Worm (Caenorhabditis elegans): ENCODE measurements around the gene hlh-13.

Gene hlh-13

DNA sequence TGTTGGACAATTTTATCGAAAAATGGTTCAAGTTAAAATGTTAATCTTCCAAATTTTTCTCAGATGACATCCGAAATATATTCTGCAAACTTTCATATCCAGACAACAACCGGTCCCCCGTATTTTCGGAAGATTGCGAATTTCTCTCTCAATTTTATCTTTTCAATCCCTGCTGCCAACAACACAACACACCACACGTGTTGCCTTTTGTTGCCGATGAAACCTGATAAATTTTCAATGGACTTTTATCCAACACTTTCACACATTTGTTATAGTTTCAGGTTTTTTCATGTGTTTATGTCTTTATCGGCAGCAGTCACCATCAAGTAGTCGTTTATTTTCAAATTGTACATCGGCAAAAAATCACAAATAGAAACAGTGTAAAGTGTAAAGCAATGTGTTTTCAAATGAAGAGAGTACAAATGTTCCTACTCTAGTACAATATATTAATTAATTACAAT lies 2.8 kb upstream of the hlh-13 start (continued):
- 0 out of 2 replicates have a peak, but pooled peaks have one; percentile 12 for TF ChIP-seq lin-26 (GFP tag; IDR thresholded peaks at IDR 0.05)
- peak; percentile 46 for TF ChIP-seq chd-7 (tag; optimal IDR thresholded peaks at IDR 0.05)
- TF ChIP-seq rec-8 (tag; optimal IDR thresholded peaks at IDR 0.05): no peak

DNA sequence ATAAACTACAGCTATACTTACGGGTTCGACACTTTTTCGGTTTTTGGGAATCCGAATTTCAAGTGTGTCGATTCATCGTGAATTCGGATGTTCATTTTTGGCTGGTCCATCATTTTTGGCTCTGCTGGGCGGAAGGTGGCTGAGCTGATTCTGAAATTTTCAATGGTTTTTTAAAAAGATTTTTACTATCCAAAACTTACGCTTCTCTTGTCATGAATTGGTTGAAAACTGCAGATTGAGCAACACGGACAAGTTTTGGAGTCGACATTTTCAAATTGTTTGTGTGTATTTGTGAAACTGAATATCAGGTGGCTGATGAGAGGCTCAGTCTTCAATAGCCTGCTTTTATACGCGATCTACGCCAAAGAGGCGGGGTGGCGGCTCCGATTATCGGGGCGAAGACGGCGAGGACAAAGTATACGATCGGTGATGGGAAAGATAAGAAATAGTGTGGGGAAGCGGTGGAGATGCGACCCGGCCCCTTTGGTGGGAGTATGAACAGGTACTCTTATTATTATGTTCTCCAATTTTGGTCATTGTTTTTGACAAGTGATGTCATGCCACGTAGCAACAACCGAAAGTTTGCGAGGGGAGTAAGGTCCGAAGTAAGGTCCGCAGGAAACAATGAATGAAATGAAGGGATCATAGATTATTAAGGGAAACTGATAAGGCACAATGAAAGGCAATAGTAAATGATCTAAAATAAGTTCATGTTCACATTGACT lies 2.0 kb upstream of the hlh-13 start, which contains the start of gene F48D6.4:
Gene F48D6.4, minus strand, starts transcription at position 346 of the 725 bp plus-strand sequence.
- TF ChIP-seq unc-62 (GFP tag; optimal IDR thresholded peaks at IDR 0.05) (no peak), nhr-80 (tag; optimal IDR thresholded peaks at IDR 0.05) (peak; percentile 66), tlf-1 (GFP tag; optimal IDR thresholded peaks at IDR 0.05) (peak; percentile 17), B0336.3 (GFP tag; IDR thresholded peaks at IDR 0.05) (0 out of 2 replicates have a peak, but pooled peaks have one; percentile 2)

- peak; percentile 10 for TF ChIP-seq nhr-80 (tag; optimal IDR thresholded peaks at IDR 0.05)
- TF ChIP-seq hmg-20 (GFP tag; IDR thresholded peaks at IDR 0.05): no peak
Observed at ce11 chrX:4248417-4248816, 632 bp upstream of the hlh-13 start.

- no peak for TF ChIP-seq B0019.2 (GFP tag; conservative IDR thresholded peaks at IDR 0.05)
- no peak for TF ChIP-seq ztf-6 (GFP tag; IDR thresholded peaks at IDR 0.05)
- TF ChIP-seq xnd-1 (tag; optimal IDR thresholded peaks at IDR 0.05): no peak
- TF ChIP-seq zfh-2 (GFP tag; conservative IDR thresholded peaks at IDR 0.05): no peak
- no peak for TF ChIP-seq F22D6.2 (tag; optimal IDR thresholded peaks at IDR 0.05)
- no peak for TF ChIP-seq F55B11.4 (tag; optimal IDR thresholded peaks at IDR 0.05; ENCODE audit: borderline replicate concordance, insufficient read depth)
- no peak for TF ChIP-seq B0035.1 (tag; optimal IDR thresholded peaks at IDR 0.05)
- TF ChIP-seq sptf-2 (GFP tag; optimal IDR thresholded peaks at IDR 0.05): no peak
- TF ChIP-seq ets-4 (GFP tag; optimal IDR thresholded peaks at IDR 0.05): no peak
- no peak for TF ChIP-seq bed-1 (GFP tag; IDR thresholded peaks at IDR 0.05)
Observed at ce11 chrX:4252047-4252446, 3.0 kb downstream of the hlh-13 start, which contains the start of gene srv-5. Gene srv-5, plus strand, starts transcription at chrX:4252347.

DNA sequence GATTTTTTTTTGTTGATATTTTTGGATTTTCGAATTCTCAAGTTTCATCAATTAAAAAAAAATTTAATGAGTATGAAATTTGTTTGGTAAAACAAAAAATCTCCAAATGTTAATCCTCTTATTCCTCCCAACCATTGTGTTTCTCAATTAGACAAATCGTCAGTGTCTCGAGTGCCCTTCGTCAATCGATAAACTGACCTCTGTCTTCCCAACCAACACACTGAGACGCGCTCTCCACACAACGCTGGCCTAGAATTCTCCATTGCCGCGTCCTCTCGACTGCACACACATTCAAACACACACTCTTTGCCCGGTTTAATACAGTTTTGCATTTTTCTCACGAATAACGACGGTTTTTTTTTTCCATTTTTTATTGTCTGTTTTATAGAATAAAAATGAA lies 5.7 kb downstream of the hlh-13 start, which contains the start of gene taf-11.1:
Gene taf-11.1, plus strand, starts transcription at position 389 of the 400 bp plus-strand sequence.
- TF ChIP-seq nhr-80 (tag; optimal IDR thresholded peaks at IDR 0.05): peak; percentile 44
- TF ChIP-seq nhr-90 (tag; optimal IDR thresholded peaks at IDR 0.05): no peak
- peak; percentile 3 for TF ChIP-seq ceh-27 (GFP tag; optimal IDR thresholded peaks at IDR 0.05)
- peak; percentile 33; the same call in 1 of the 2 replicates for TF ChIP-seq hmg-1.2 (GFP tag; IDR thresholded peaks at IDR 0.05)
- TF ChIP-seq dox-1 (GFP tag; IDR thresholded peaks at IDR 0.05): 0 out of 2 replicates have a peak, but pooled peaks have one; percentile 8
- TF ChIP-seq ceh-100 (GFP tag; IDR thresholded peaks at IDR 0.05): no peak

ce11 chrX:4255366-4255765 lies 6.3 kb downstream of the hlh-13 start:
- TF ChIP-seq sptf-2 (GFP tag; optimal IDR thresholded peaks at IDR 0.05) (no peak), egrh-3 (GFP tag; IDR thresholded peaks at IDR 0.05) (peak; percentile 71)

DNA sequence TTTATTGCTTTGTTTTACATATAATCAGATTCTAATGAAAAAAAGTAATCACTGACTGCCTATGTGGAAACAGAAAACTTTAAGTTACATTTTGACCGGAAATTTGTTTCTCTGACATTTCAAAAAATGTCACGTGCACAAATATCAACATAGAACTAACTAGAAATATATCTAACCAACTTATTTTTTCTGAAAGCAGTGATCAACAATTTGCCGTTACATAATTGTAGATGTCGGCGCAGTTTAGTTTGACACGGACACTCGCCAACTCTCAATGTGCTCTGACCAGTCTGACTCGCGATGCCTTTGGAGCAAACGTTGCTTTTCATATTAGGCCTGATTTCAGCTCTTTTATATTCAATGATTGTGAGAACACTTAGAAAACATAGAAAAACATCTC lies 7.7 kb downstream of the hlh-13 start, which contains the start of gene srv-6:
Gene srv-6, plus strand, starts transcription at position 301 of the 400 bp plus-strand sequence.
- TF ChIP-seq F52B5.7 (tag; optimal IDR thresholded peaks at IDR 0.05) (no peak), mxl-1 (tag; optimal IDR thresholded peaks at IDR 0.05) (no peak), B0035.1 (tag; optimal IDR thresholded peaks at IDR 0.05) (no peak), mes-4 (tag; optimal IDR thresholded peaks at IDR 0.05) (no peak), ceh-40 (GFP tag; IDR thresholded peaks at IDR 0.05) (no peak), lag-1 (GFP tag; IDR thresholded peaks at IDR 0.05) (no peak), F57A8.1 (GFP tag; optimal IDR thresholded peaks at IDR 0.05) (no peak), sptf-2 (GFP tag; optimal IDR thresholded peaks at IDR 0.05) (no peak), let-607 (tag; optimal IDR thresholded peaks at IDR 0.05) (no peak), bed-1 (GFP tag; IDR thresholded peaks at IDR 0.05) (no peak), ztf-22 (GFP tag; optimal IDR thresholded peaks at IDR 0.05) (no peak), attf-6 (GFP tag; IDR thresholded peaks at IDR 0.05) (no peak), aptf-3 (GFP tag; IDR thresholded peaks at IDR 0.05) (no peak), T07F8.4 (tag; optimal IDR thresholded peaks at IDR 0.05) (no peak), F49E8.2 (tag; optimal IDR thresholded peaks at IDR 0.05; ENCODE audit: insufficient read depth) (no peak)

Measured in whole organism, young adult.